Worm (Caenorhabditis elegans): ENCODE measurements around the gene F52D10.4.

DNA sequence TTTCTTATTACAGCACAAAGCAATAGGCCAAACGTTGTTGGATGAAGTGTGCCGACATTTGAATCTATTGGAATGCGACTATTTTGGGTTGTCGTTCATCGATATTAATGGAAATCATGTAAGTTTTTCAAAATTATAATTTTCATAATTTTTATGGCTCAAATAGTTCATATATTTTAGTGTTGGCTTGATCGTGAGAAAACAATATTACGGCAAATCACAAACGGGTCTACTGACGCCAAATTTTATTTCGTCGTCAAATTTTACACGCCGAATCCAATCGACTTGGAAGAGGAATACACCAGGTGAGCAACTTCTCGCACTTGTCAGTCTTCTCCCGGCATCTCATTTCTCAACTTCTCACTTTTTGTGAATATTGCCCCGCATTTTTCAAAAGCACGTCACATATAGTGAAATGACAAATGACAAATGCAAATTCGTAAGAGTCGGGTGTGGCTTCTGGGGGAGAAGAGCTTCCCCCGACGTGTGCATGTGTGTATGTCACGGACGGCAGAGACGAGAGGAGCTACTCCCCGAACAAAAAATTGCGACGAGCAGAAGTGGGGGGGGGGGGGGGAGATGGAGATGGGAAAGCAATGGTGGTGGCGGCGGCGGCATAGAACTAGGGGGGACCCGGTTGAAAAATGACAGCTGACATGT, 40.7 kb upstream of the F52D10.4 start:
- TF ChIP-seq nhr-237 (tag; optimal IDR thresholded peaks at IDR 0.05) (no peak), nhr-76 (tag; optimal IDR thresholded peaks at IDR 0.05) (no peak), nhr-11 (tag; optimal IDR thresholded peaks at IDR 0.05) (no peak)

Data from whole organism, L3 larva.